Worm (Caenorhabditis elegans): ENCODE data around the gene C56E10.3.
A peak's percentile ranks its signal among the peaks of the same experiment; 100 is the strongest.

The C56E10.3 gene

DNA sequence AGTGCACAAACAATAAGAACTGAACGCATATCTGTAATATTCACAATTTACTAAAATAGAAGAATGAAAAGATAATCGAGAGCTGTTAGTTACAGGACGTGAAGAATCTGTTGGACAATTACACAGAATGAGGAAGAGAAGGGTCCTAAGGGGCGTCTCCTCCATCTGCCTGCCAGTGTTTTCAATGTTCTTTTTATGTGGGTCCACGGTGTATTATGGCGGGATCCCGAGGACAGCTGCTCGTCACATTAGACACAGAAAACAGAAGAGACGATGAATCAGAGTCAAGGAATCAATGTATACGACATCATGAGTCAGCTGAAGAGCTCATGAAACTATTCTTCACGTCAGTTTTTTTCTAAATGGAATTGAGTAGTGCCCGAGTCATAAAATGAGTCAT, 48.4 kb upstream of the C56E10.3 start, which contains the start of gene ttr-6:
TSS of gene ttr-6 (minus strand) at position 33 of the 400 bp plus-strand sequence.
- TF ChIP-seq rnt-1 (tag; optimal IDR thresholded peaks at IDR 0.05) (peak; percentile 69), lin-14 (GFP tag; optimal IDR thresholded peaks at IDR 0.05) (peak; percentile 53), nhr-19 (GFP tag; conservative IDR thresholded peaks at IDR 0.05) (peak; percentile 23; the same call in 1 of the 2 replicates), pag-3 (tag; optimal IDR thresholded peaks at IDR 0.05; ENCODE audit: borderline replicate concordance, insufficient read depth) (peak; percentile 34), nhr-71 (tag; optimal IDR thresholded peaks at IDR 0.05) (peak; percentile 42), nhr-77 (tag; optimal IDR thresholded peaks at IDR 0.05) (no peak), tbx-2 (tag; optimal IDR thresholded peaks at IDR 0.05) (no peak), ceh-82 (tag; optimal IDR thresholded peaks at IDR 0.05) (no peak), snu-23 (GFP tag; optimal IDR thresholded peaks at IDR 0.05) (peak; percentile 2), efl-1 (optimal IDR thresholded peaks at IDR 0.05) (no peak), efl-1 (GFP tag; optimal IDR thresholded peaks at IDR 0.05 in 1 of 2) (peak in 1 of 2 experiments; percentile 31), isw-1 (GFP tag; IDR thresholded peaks at IDR 0.05) (no peak)

DNA sequence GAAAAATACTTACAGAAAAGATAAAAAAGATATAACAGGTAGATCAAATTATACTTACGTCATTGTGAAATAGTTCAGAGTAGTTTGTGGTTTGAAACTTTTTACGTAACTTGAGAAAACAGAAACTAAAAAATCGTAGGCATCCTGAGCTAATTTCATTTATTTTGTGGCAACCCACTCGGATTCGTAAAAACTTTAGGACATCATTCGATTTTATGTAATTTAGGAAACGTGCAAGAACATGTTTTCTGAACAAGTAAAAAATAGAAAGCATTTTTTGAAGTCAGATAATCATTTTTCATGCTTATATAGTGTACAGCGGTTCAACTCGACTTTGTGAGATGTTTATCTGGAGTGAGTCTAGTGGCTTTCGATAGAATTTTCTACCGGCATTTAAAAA, 46.7 kb upstream of the C56E10.3 start, which contains the start of gene hic-1:
TSS of gene hic-1 (minus strand) at position 101 of the 400 bp plus-strand sequence.
- TF ChIP-seq nhr-12 (tag; optimal IDR thresholded peaks at IDR 0.05) (no peak), lin-14 (GFP tag; optimal IDR thresholded peaks at IDR 0.05) (peak; percentile 27), ztf-4 (tag; optimal IDR thresholded peaks at IDR 0.05) (no peak), egl-27 (tag; optimal IDR thresholded peaks at IDR 0.05) (no peak), fkh-4 (tag; optimal IDR thresholded peaks at IDR 0.05; ENCODE audit: borderline replicate concordance) (no peak), grh-1 (GFP tag; IDR thresholded peaks at IDR 0.05) (no peak), ceh-90 (tag; optimal IDR thresholded peaks at IDR 0.05) (no peak)

DNA sequence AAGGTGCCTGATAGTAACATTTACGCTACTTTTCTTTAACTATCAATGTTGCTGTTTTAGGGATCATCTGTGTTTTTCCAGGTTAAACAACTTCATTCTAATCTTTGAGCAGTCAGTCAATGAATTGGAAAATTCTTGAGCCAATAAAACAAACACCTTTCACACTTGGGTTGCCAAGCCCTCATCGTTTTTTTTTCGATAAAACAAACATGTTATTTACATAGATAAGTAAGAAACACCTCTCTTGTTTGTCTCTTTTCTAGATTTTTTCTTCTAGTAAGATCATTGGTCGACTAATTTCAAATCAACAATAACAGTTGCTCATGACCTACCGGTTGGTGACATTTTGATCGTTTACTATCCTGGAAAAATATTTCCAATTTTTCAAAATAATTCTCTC, 43.5 kb upstream of the C56E10.3 start:
- no peak for TF ChIP-seq efl-1 (optimal IDR thresholded peaks at IDR 0.05)
- TF ChIP-seq efl-1 (GFP tag; optimal IDR thresholded peaks at IDR 0.05 in 1 of 2), result no peak
- TF ChIP-seq ztf-11 (tag; optimal IDR thresholded peaks at IDR 0.05), result no peak
- TF ChIP-seq ama-1 (optimal IDR thresholded peaks at IDR 0.05), result no peak
- no peak for TF ChIP-seq nhr-19 (GFP tag; conservative IDR thresholded peaks at IDR 0.05)
- no peak for TF ChIP-seq unc-30 (tag; optimal IDR thresholded peaks at IDR 0.05)

DNA sequence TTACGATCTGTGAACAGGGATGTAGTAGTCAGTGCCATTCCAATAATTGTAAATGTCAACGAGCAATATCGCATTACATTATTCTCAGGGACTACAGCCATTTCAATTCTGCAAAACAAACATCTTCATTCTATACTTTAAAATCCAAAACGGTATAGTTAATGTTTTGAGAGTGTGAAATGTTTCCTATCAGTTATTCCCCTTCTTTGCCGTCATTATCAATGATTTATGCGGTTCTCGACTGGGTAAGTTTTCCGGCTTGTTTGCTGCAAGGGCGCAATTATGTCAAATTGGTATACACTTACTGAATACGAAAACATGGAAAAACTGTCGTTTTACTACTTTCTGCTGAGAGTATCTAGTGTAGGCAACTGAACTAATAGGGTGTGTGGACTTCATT, 42.4 kb upstream of the C56E10.3 start, which contains the start of gene F23G4.1:
TSS of gene F23G4.1 (minus strand) at position 101 of the 400 bp plus-strand sequence.
- no peak for TF ChIP-seq elt-2 (tag; optimal IDR thresholded peaks at IDR 0.05)
- no peak for TF ChIP-seq mab-9 (GFP tag; IDR thresholded peaks at IDR 0.05)
- no peak for TF ChIP-seq fos-1 (tag; optimal IDR thresholded peaks at IDR 0.05)
- no peak for TF ChIP-seq aly-2 (tag; optimal IDR thresholded peaks at IDR 0.05)
- no peak for TF ChIP-seq nhr-77 (tag; optimal IDR thresholded peaks at IDR 0.05)
- TF ChIP-seq efl-3 (GFP tag; optimal IDR thresholded peaks at IDR 0.05), result no peak
- no peak for TF ChIP-seq grh-1 (GFP tag; IDR thresholded peaks at IDR 0.05)
- no peak for TF ChIP-seq mef-2 (tag; optimal IDR thresholded peaks at IDR 0.05)
- TF ChIP-seq snpc-4 (tag; optimal IDR thresholded peaks at IDR 0.05), result no peak
- no peak for TF ChIP-seq ceh-88 (GFP tag; IDR thresholded peaks at IDR 0.05)
- no peak for TF ChIP-seq nhr-12 (tag; optimal IDR thresholded peaks at IDR 0.05)
- no peak for TF ChIP-seq unc-30 (tag; optimal IDR thresholded peaks at IDR 0.05)
- TF ChIP-seq C16A3.4 (tag; optimal IDR thresholded peaks at IDR 0.05), result no peak
- no peak for TF ChIP-seq lsy-2 (tag; optimal IDR thresholded peaks at IDR 0.05)
- TF ChIP-seq unc-62 (GFP tag; optimal IDR thresholded peaks at IDR 0.05), result no peak
- TF ChIP-seq nhr-47 (tag; optimal IDR thresholded peaks at IDR 0.05), result no peak
- no peak for TF ChIP-seq lin-39 (tag; optimal IDR thresholded peaks at IDR 0.05)
- no peak for TF ChIP-seq sptf-1 (tag; optimal IDR thresholded peaks at IDR 0.05)

DNA sequence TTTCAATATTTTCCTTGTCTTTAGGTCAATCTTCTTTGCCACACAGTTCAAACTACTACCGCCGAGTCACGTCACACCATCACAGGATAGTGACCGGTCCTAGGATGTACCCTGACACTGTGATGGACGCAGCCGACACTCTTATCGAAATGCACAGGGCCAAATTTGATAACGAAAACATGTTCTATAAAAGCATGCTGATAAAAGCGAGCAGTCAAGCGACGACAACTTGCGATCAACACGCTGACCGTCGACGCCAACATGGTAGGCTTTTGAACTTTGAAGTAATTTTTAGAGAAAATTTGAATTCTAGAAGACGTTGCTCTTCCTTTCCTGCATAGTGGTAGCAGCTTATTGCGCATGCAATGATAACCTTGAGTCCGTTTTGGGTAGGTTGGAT, 38.5 kb upstream of the C56E10.3 start, which contains the start of gene cpr-6:
TSS of gene cpr-6 (plus strand) at position 217 of the 400 bp plus-strand sequence.
- TF ChIP-seq nhr-28 (tag; optimal IDR thresholded peaks at IDR 0.05) (no peak), lin-35 (GFP tag; optimal IDR thresholded peaks at IDR 0.05) (peak in 1 of 2 experiments; percentile 43), ama-1 (optimal IDR thresholded peaks at IDR 0.05) (no peak), mdl-1 (tag; optimal IDR thresholded peaks at IDR 0.05) (peak in 1 of 2 experiments; percentile 9), nhr-12 (tag; optimal IDR thresholded peaks at IDR 0.05) (no peak), tlp-1 (tag; optimal IDR thresholded peaks at IDR 0.05) (no peak), pqm-1 (tag; optimal IDR thresholded peaks at IDR 0.05) (no peak), snpc-4 (tag; optimal IDR thresholded peaks at IDR 0.05) (no peak), dpl-1 (GFP tag; optimal IDR thresholded peaks at IDR 0.05) (no peak), fkh-8 (tag; optimal IDR thresholded peaks at IDR 0.05) (no peak), jun-1 (tag; optimal IDR thresholded peaks at IDR 0.05) (peak; percentile 5), nhr-20 (tag; optimal IDR thresholded peaks at IDR 0.05) (no peak), lin-14 (GFP tag; optimal IDR thresholded peaks at IDR 0.05) (peak; percentile 0), ets-5 (GFP tag; IDR thresholded peaks at IDR 0.05) (no peak), C04F5.9 (tag; optimal IDR thresholded peaks at IDR 0.05) (no peak), efl-1 (optimal IDR thresholded peaks at IDR 0.05) (no peak), efl-1 (GFP tag; optimal IDR thresholded peaks at IDR 0.05 in 1 of 2) (peak in 1 of 2 experiments; percentile 73)
